Fruit fly (Drosophila melanogaster): ENCODE measurements around the gene lilli.
A peak's percentile ranks its signal among the peaks of the same experiment; 100 is the strongest.

lilli gene

dm6 chr2L:2987681-2988381 is 102.1 kb downstream of the lilli start, which contains the start of the genes Chd1 and Bem46:
Gene Chd1, minus strand, starts transcription at chr2L:2987723.
Gene Bem46, plus strand, starts transcription at chr2L:2988116.
- TF ChIP-seq CTCF (optimal IDR thresholded peaks at IDR 0.05): peak in 1 of 2 experiments; percentile 17
- no peak for TF ChIP-seq CG8478 (optimal IDR thresholded peaks at IDR 0.05)

- TF ChIP-seq CTCF (optimal IDR thresholded peaks at IDR 0.05) (peak in 1 of 2 experiments; percentile 2), CG8478 (optimal IDR thresholded peaks at IDR 0.05) (no peak)
Measured at dm6 chr2L:2992664-2993174, 107.0 kb downstream of the lilli start, which contains the start of the genes okr and CG3558. Gene okr, minus strand, starts transcription at chr2L:2992759. Gene CG3558, plus strand, starts transcription at chr2L:2992870.

- TF ChIP-seq CTCF (optimal IDR thresholded peaks at IDR 0.05) (no peak), CG8478 (optimal IDR thresholded peaks at IDR 0.05) (no peak)
Measured at dm6 chr2L:2993236-2993635, 107.5 kb downstream of the lilli start.

dm6 chr2L:2993702-2994101 is 108.0 kb downstream of the lilli start:
- TF ChIP-seq CG8478 (optimal IDR thresholded peaks at IDR 0.05) (no peak), CTCF (optimal IDR thresholded peaks at IDR 0.05) (no peak)

- TF ChIP-seq CG8478 (optimal IDR thresholded peaks at IDR 0.05) (no peak), CTCF (optimal IDR thresholded peaks at IDR 0.05) (peak; percentile 23 to 51)
Measured at dm6 chr2L:2999113-2999512, 113.4 kb downstream of the lilli start, which contains the start of gene Ccdc85. Gene Ccdc85, plus strand, starts transcription at chr2L:2999286.

- no peak for TF ChIP-seq CTCF (optimal IDR thresholded peaks at IDR 0.05)
- TF ChIP-seq CG8478 (optimal IDR thresholded peaks at IDR 0.05): no peak
Measured at dm6 chr2L:2999609-3000008, 113.9 kb downstream of the lilli start.

dm6 chr2L:3000517-3000934 is 114.8 kb downstream of the lilli start:
- TF ChIP-seq CTCF (optimal IDR thresholded peaks at IDR 0.05) (no peak), CG8478 (optimal IDR thresholded peaks at IDR 0.05) (no peak)

dm6 chr2L:3001953-3002352 is 116.2 kb downstream of the lilli start:
- no peak for TF ChIP-seq CTCF (optimal IDR thresholded peaks at IDR 0.05)
- TF ChIP-seq CG8478 (optimal IDR thresholded peaks at IDR 0.05): no peak

dm6 chr2L:3003399-3003798 is 117.7 kb downstream of the lilli start:
- TF ChIP-seq CG8478 (optimal IDR thresholded peaks at IDR 0.05) (no peak), CTCF (optimal IDR thresholded peaks at IDR 0.05) (no peak)

Data from S2 (cell line).